Fruit fly (Drosophila melanogaster) whole organism, embryonic: ENCODE results near the gene SmydA-2.

Experiments used
- Atf3 ChIP-seq: fragments of 200-800 bp; sonication (Bioruptor generic); optimal IDR thresholded peaks from 3 replicates; lab custom pipeline; 2016; ENCODE audit warnings: missing biosample characterization, missing genetic modification characterization
- Awh ChIP-seq: fragments of 200-800 bp; sonication (Bioruptor generic); IDR thresholded peaks from 2 replicates; pipeline ENCODE4, ENCODE4 v1.3.6; 2022; ENCODE audit warnings: missing biosample characterization, missing genetic modification characterization
- CG1024 ChIP-seq: fragments of 200-800 bp; sonication (Bioruptor generic); IDR thresholded peaks from 2 replicates; pipeline ENCODE4 v1.3.6; 2022; ENCODE audit warnings: missing biosample characterization, missing genetic modification characterization
- CG11696 ChIP-seq: fragments of 200-800 bp; sonication (Bioruptor generic); IDR thresholded peaks from 2 replicates; pipeline ENCODE4 v1.3.6; 2022; ENCODE audit warnings: missing biosample characterization, missing genetic modification characterization
- CG12155 ChIP-seq: fragments of 200-800 bp; sonication (Bioruptor generic); optimal IDR thresholded peaks from 3 replicates; lab custom pipeline; 2016; ENCODE audit warnings: missing biosample characterization, missing genetic modification characterization
- CG1233 ChIP-seq: fragments of 200-800 bp; sonication (Bioruptor generic); optimal IDR thresholded peaks from 4 replicates; lab custom pipeline; 2018; ENCODE audit warnings: missing biosample characterization, mild to moderate bottlenecking, missing genetic modification characterization
- CG12659 ChIP-seq: fragments of 200-800 bp; sonication (Bioruptor generic); optimal IDR thresholded peaks from 3 replicates; lab custom pipeline; 2017; ENCODE audit warnings: mild to moderate bottlenecking, missing biosample characterization, missing genetic modification reagents, missing genetic modification characterization
- CG12769 ChIP-seq: fragments of 200-800 bp; sonication (Bioruptor generic); optimal IDR thresholded peaks from 2 replicates; lab custom pipeline; 2019; ENCODE audit warnings: missing biosample characterization, mild to moderate bottlenecking, missing genetic modification characterization, moderate library complexity
- CG14441 ChIP-seq: fragments of 200-800 bp; sonication (Bioruptor generic); IDR thresholded peaks from 2 replicates; pipeline ENCODE4 v1.3.6; 2022; ENCODE audit warnings: missing biosample characterization, missing genetic modification characterization
- CG14710 ChIP-seq: fragments of 200-800 bp; sonication (Bioruptor generic); optimal IDR thresholded peaks from 3 replicates; lab custom pipeline; 2019; ENCODE audit warnings: missing biosample characterization, mild to moderate bottlenecking, missing genetic modification characterization, moderate library complexity
- CG15479 ChIP-seq: fragments of 200-800 bp; sonication (Bioruptor generic); optimal IDR thresholded peaks from 3 replicates; lab custom pipeline; 2019; ENCODE audit warnings: missing biosample characterization, mild to moderate bottlenecking, missing genetic modification characterization, moderate library complexity
- CG16779 ChIP-seq: fragments of 200-800 bp; sonication (Bioruptor generic); IDR thresholded peaks from 2 replicates; pipeline ENCODE4 v1.3.6; 2022; ENCODE audit warnings: missing biosample characterization, missing genetic modification characterization
- CG17359 ChIP-seq: fragments of 200-800 bp; sonication (Bioruptor generic); optimal IDR thresholded peaks from 3 replicates; lab custom pipeline; 2018; ENCODE audit warnings: missing biosample characterization, mild to moderate bottlenecking, missing genetic modification characterization, moderate library complexity
- CG17802 ChIP-seq: fragments of 200-800 bp; sonication (Bioruptor generic); optimal IDR thresholded peaks from 2 replicates; lab custom pipeline; 2018; ENCODE audit warnings: missing biosample characterization, mild to moderate bottlenecking, missing genetic modification characterization, moderate library complexity
- CG18476 ChIP-seq: fragments of 200-800 bp; sonication (Bioruptor generic); optimal IDR thresholded peaks from 2 replicates; lab custom pipeline; 2016; ENCODE audit warnings: missing biosample characterization, mild to moderate bottlenecking, missing genetic modification characterization
- CG2678 ChIP-seq: fragments of 200-800 bp; sonication (Bioruptor generic); optimal IDR thresholded peaks from 3 replicates; lab custom pipeline; 2019; ENCODE audit warnings: missing biosample characterization, mild to moderate bottlenecking, missing genetic modification characterization, moderate library complexity
- CG3281 ChIP-seq: fragments of 200-800 bp; sonication (Bioruptor generic); optimal IDR thresholded peaks from 3 replicates; lab custom pipeline; 2017; ENCODE audit warnings: missing biosample characterization, mild to moderate bottlenecking, missing genetic modification characterization
- CG4424 ChIP-seq: fragments of 200-800 bp; sonication (Bioruptor generic); optimal IDR thresholded peaks from 3 replicates; lab custom pipeline; 2016; ENCODE audit warnings: missing biosample characterization, missing genetic modification characterization
- CG4617 ChIP-seq: fragments of 200-800 bp; sonication (Bioruptor generic); optimal IDR thresholded peaks from 3 replicates; lab custom pipeline; 2016; ENCODE audit warnings: missing biosample characterization, missing genetic modification characterization, borderline replicate concordance
- CG6175 ChIP-seq: fragments of 200-800 bp; sonication (Bioruptor generic); IDR thresholded peaks from 3 replicates; pipeline ENCODE4 v1.3.6; 2022; ENCODE audit warnings: missing biosample characterization, missing genetic modification characterization
- CG6272 ChIP-seq: fragments of 200-800 bp; sonication (Bioruptor generic); IDR thresholded peaks from 2 replicates; pipeline ENCODE4 v1.3.6; 2022; ENCODE audit warnings: missing biosample characterization, missing genetic modification characterization
- CG6654 ChIP-seq: fragments of 200-800 bp; sonication (Bioruptor generic); optimal IDR thresholded peaks from 2 replicates; lab custom pipeline; 2017; ENCODE audit warnings: missing biosample characterization, mild to moderate bottlenecking, missing genetic modification characterization
- CG8944 ChIP-seq: fragments of 200-800 bp; sonication (Bioruptor generic); optimal IDR thresholded peaks from 3 replicates; lab custom pipeline; 2016; ENCODE audit warnings: missing biosample characterization, missing genetic modification characterization
- CG9817 ChIP-seq: fragments of 200-800 bp; sonication (Bioruptor generic); optimal IDR thresholded peaks from 2 replicates; lab custom pipeline; 2018; ENCODE audit warnings: missing biosample characterization, mild to moderate bottlenecking, missing genetic modification characterization, moderate library complexity
- Dip2 ChIP-seq: fragments of 200-800 bp; sonication (Bioruptor generic); IDR thresholded peaks from 2 replicates; pipeline ENCODE4 v1.3.6; 2022; ENCODE audit warnings: missing biosample characterization, missing genetic modification characterization
- Dip3 ChIP-seq: fragments of 200-800 bp; sonication (Bioruptor generic); optimal IDR thresholded peaks from 3 replicates; lab custom pipeline; 2016; ENCODE audit warnings: missing biosample characterization, missing genetic modification characterization
- Doc3 ChIP-seq: fragments of 200-800 bp; sonication (Bioruptor generic); IDR thresholded peaks from 3 replicates; pipeline ENCODE4 v1.3.6; 2022; ENCODE audit warnings: missing biosample characterization, missing genetic modification characterization; ENCODE audit not compliant: partially characterized antibody
- Elba2 ChIP-seq: fragments of 200-800 bp; sonication (Bioruptor generic); optimal IDR thresholded peaks from 3 replicates; lab custom pipeline; 2016; ENCODE audit warnings: missing biosample characterization, missing genetic modification characterization
- H2.0 ChIP-seq: fragments of 200-800 bp; sonication (Bioruptor generic); IDR thresholded peaks from 2 replicates; pipeline ENCODE4 v1.3.6; 2022; ENCODE audit warnings: missing biosample characterization, missing genetic modification characterization
- HHEX ChIP-seq: fragments of 200-800 bp; sonication (Bioruptor generic); optimal IDR thresholded peaks from 3 replicates; lab custom pipeline; 2017; ENCODE audit warnings: missing biosample characterization, mild to moderate bottlenecking, missing genetic modification characterization, missing genetic modification reagents
- HLHmδ ChIP-seq: fragments of 200-800 bp; sonication (Bioruptor generic); optimal IDR thresholded peaks from 2 replicates; lab custom pipeline; 2018; ENCODE audit warnings: missing biosample characterization, mild to moderate bottlenecking, missing genetic modification characterization, moderate library complexity
- MESR4 ChIP-seq: fragments of 200-800 bp; sonication (Bioruptor generic); optimal IDR thresholded peaks from 2 replicates; lab custom pipeline; 2018; ENCODE audit warnings: missing biosample characterization, mild to moderate bottlenecking, missing genetic modification characterization, moderate library complexity
- Oaz ChIP-seq: fragments of 200-800 bp; sonication (Bioruptor generic); IDR thresholded peaks from 2 replicates; pipeline ENCODE4 v1.3.6; 2022; ENCODE audit warnings: missing biosample characterization, missing genetic modification characterization
- Scr ChIP-seq: fragments of 200-800 bp; sonication (Bioruptor generic); IDR thresholded peaks from 2 replicates; pipeline ENCODE4 v1.3.6; 2022; ENCODE audit warnings: missing biosample characterization, missing genetic modification characterization; ENCODE audit not compliant: partially characterized antibody
- Xbp1 ChIP-seq: fragments of 200-800 bp; sonication (Bioruptor generic); optimal IDR thresholded peaks from 3 replicates; lab custom pipeline; 2016; ENCODE audit warnings: missing biosample characterization, mild to moderate bottlenecking, missing genetic modification characterization
- al ChIP-seq: fragments of 200-800 bp; sonication (Bioruptor generic); IDR thresholded peaks from 2 replicates; pipeline ENCODE4 v1.3.6; 2022; ENCODE audit warnings: missing biosample characterization, missing genetic modification characterization
- ap ChIP-seq: fragments of 200-800 bp; sonication (Bioruptor generic); IDR thresholded peaks from 2 replicates; pipeline ENCODE4 v1.3.6; 2022; ENCODE audit warnings: missing biosample characterization, missing genetic modification characterization
- ase ChIP-seq: fragments of 200-800 bp; sonication (Bioruptor generic); IDR thresholded peaks from 3 replicates; pipeline ENCODE4 v1.3.6; 2022; ENCODE audit warnings: missing biosample characterization, missing genetic modification characterization
- hb ChIP-seq: fragments of 200-800 bp; sonication (Bioruptor generic); IDR thresholded peaks from 3 replicates; pipeline ENCODE4 v1.3.6; 2022; ENCODE audit warnings: missing biosample characterization, missing genetic modification characterization; ENCODE audit not compliant: partially characterized antibody
- hbn ChIP-seq: fragments of 200-800 bp; sonication (Bioruptor generic); IDR thresholded peaks from 2 replicates; pipeline ENCODE4 v1.3.6; 2022; ENCODE audit warnings: missing biosample characterization, missing genetic modification characterization; ENCODE audit not compliant: partially characterized antibody
- lmd ChIP-seq: fragments of 200-800 bp; sonication (Bioruptor generic); IDR thresholded peaks from 2 replicates; pipeline ENCODE4 v1.3.6; 2022; ENCODE audit warnings: missing biosample characterization, missing genetic modification characterization
- onecut ChIP-seq: fragments of 200-800 bp; sonication (Bioruptor generic); IDR thresholded peaks from 2 replicates; pipeline ENCODE4 v1.3.6; 2022; ENCODE audit warnings: missing biosample characterization, missing genetic modification characterization
- otp ChIP-seq: fragments of 200-800 bp; sonication (Bioruptor generic); IDR thresholded peaks from 3 replicates; pipeline ENCODE4, ENCODE4 v1.3.6; 2022; ENCODE audit warnings: missing biosample characterization, missing genetic modification characterization
- sc ChIP-seq, 3 experiments: fragments of >200 bp in 2 of 3; fragments of 200-800 bp in 1 of 3; sonication (Bioruptor generic) in 1 of 3; optimal IDR thresholded peaks; 2 replicates in 2 of 3; 3 replicates in 1 of 3; lab custom pipeline; 2017; ENCODE audit warnings: mild to moderate bottlenecking in 1 of 3, missing biosample characterization in 1 of 3, missing genetic modification characterization in 1 of 3, missing genetic modification reagents in 1 of 3
- schlank ChIP-seq: fragments of 200-800 bp; sonication (Bioruptor generic); optimal IDR thresholded peaks from 2 replicates; lab custom pipeline; 2018; ENCODE audit warnings: missing biosample characterization, mild to moderate bottlenecking, missing genetic modification characterization
- sd ChIP-seq: fragments of 200-800 bp; sonication (Bioruptor generic); optimal IDR thresholded peaks from 3 replicates; lab custom pipeline; 2018; ENCODE audit warnings: missing biosample characterization, mild to moderate bottlenecking, missing genetic modification characterization, moderate library complexity
- sens ChIP-seq: fragments of 200-800 bp; sonication (Bioruptor generic); peaks from one replicate; lab custom pipeline; 2016; ENCODE audit warnings: missing biosample characterization, missing genetic modification characterization
- slbo ChIP-seq: fragments of 200-800 bp; sonication (Bioruptor generic); IDR thresholded peaks from 2 replicates; pipeline ENCODE4 v1.3.6; 2022; ENCODE audit warnings: missing biosample characterization, missing genetic modification characterization
- slou ChIP-seq: fragments of 200-800 bp; sonication (Bioruptor generic); optimal IDR thresholded peaks from 3 replicates; lab custom pipeline; 2016; ENCODE audit warnings: missing biosample characterization, missing genetic modification characterization
- sug ChIP-seq: fragments of 200-800 bp; optimal IDR thresholded peaks from 2 replicates; lab custom pipeline; 2019; ENCODE audit warnings: missing biosample characterization, mild to moderate bottlenecking, missing genetic modification characterization, moderate library complexity
- vfl ChIP-seq: fragments of 200-800 bp; sonication (Bioruptor generic); optimal IDR thresholded peaks from 2 replicates; lab custom pipeline; 2016; ENCODE audit warnings: missing biosample characterization, missing genetic modification characterization

The SmydA-2 gene

dm6 chr3L:19018440-19018839 is 15.4 kb upstream of the SmydA-2 start (continued):
- peak; percentile 80 for TF ChIP-seq CG12769 (tag; lab: Kevin White, UChicago)
- no peak for TF ChIP-seq CG6272 (GFP tag; lab: Robert Waterston, UW)
- TF ChIP-seq CG4617 (GFP tag; lab: Kevin White, UChicago): no peak
- no peak for TF ChIP-seq H2.0 (GFP tag; lab: Robert Waterston, UW)
- no peak for TF ChIP-seq CG14710 (tag; lab: Kevin White, UChicago)
- 0 out of 2 replicates have a peak, but pooled peaks have one; percentile 16 for TF ChIP-seq al (GFP tag; lab: Robert Waterston, UW)
- no peak for TF ChIP-seq hb (GFP tag; lab: Robert Waterston, UW)
- no peak for TF ChIP-seq CG1024
- no peak for TF ChIP-seq CG1233
- TF ChIP-seq CG14441 (GFP tag; lab: Robert Waterston, UW): peak; percentile 36; the same call in 1 of the 2 replicates
- no peak for TF ChIP-seq ap (GFP tag; lab: Robert Waterston, UW)
- TF ChIP-seq sens (GFP tag; lab: Kevin White, UChicago): no peak
- peak; percentile 1 for TF ChIP-seq CG12659
- peak; percentile 10 for TF ChIP-seq HHEX (GFP tag; lab: Kevin White, UChicago)
- no peak for TF ChIP-seq HLHmδ (GFP tag; lab: Kevin White, UChicago)
- no peak for TF ChIP-seq sc (optimal IDR thresholded peaks at IDR 0.05; lab: Kevin White, UChicago)
- no peak for TF ChIP-seq sc (GFP tag; optimal IDR thresholded peaks at IDR 0.05; lab: Kevin White, UChicago)
- TF ChIP-seq sug (tag; lab: Kevin White, UChicago): no peak
- peak; percentile 14 for TF ChIP-seq CG8944 (GFP tag; lab: Kevin White, UChicago)
- TF ChIP-seq CG17359: no peak
- no peak for TF ChIP-seq Scr
- no peak for TF ChIP-seq MESR4 (GFP tag; lab: Kevin White, UChicago)
- TF ChIP-seq CG3281: no peak
- no peak for TF ChIP-seq CG16779 (GFP tag; lab: Robert Waterston, UW)
- TF ChIP-seq Atf3 (GFP tag; lab: Kevin White, UChicago): no peak
- TF ChIP-seq Oaz (GFP tag; lab: Robert Waterston, UW): 0 out of 2 replicates have a peak, but pooled peaks have one; percentile 5
- no peak for TF ChIP-seq vfl (GFP tag; lab: Kevin White, UChicago)
- TF ChIP-seq Elba2: no peak
- no peak for TF ChIP-seq CG15479 (GFP tag; lab: Kevin White, UChicago)
- TF ChIP-seq slbo (GFP tag; lab: Robert Waterston, UW): peak; percentile 66
- TF ChIP-seq CG9817: no peak
- TF ChIP-seq otp: 0 out of 3 replicates have a peak, but pooled peaks have one; percentile 29
- peak; percentile 23; the same call in 1 of the 2 replicates for TF ChIP-seq lmd (GFP tag; lab: Robert Waterston, UW)
- TF ChIP-seq CG4424 (GFP tag; lab: Kevin White, UChicago): peak; percentile 8
- TF ChIP-seq CG12155 (GFP tag; lab: Kevin White, UChicago): no peak
- no peak for TF ChIP-seq CG11696 (GFP tag; lab: Robert Waterston, UW)
- TF ChIP-seq onecut: no peak
- TF ChIP-seq CG6654 (GFP tag; lab: Kevin White, UChicago): no peak
- no peak for TF ChIP-seq slou
- TF ChIP-seq CG6175 (GFP tag; lab: Robert Waterston, UW): no peak
- TF ChIP-seq schlank (tag; lab: Kevin White, UChicago): no peak
- no peak for TF ChIP-seq Xbp1 (GFP tag; lab: Kevin White, UChicago)
- no peak for TF ChIP-seq Dip3 (GFP tag; lab: Kevin White, UChicago)
- no peak for TF ChIP-seq ase (GFP tag; lab: Robert Waterston, UW)
- no peak for TF ChIP-seq Doc3 (GFP tag; lab: Robert Waterston, UW)
- no peak for TF ChIP-seq CG2678 (tag; lab: Kevin White, UChicago)
- TF ChIP-seq CG18476: no peak
- TF ChIP-seq sd (tag; lab: Kevin White, UChicago): no peak
- no peak for TF ChIP-seq Awh (GFP tag; lab: Robert Waterston, UW)
- no peak for TF ChIP-seq CG17802
- TF ChIP-seq hbn: no peak
- no peak for TF ChIP-seq Dip2 (GFP tag; lab: Robert Waterston, UW)
